Fruit fly (Drosophila melanogaster) whole organism, embryonic: ENCODE data around the gene Fbxl7.
A peak's percentile ranks its signal among the peaks of the same experiment; 100 is the strongest.

ENCODE experiments used
- ATbp ChIP-seq: fragments of 200-800 bp; sonication (Bioruptor generic); optimal IDR thresholded peaks from 2 replicates; lab custom pipeline; 2017; ENCODE audit warnings: missing biosample characterization, mild to moderate bottlenecking, missing genetic modification characterization, missing genetic modification reagents
- Adf1 ChIP-seq: fragments of 200-800 bp; sonication (Bioruptor generic); IDR thresholded peaks from 2 replicates; pipeline ENCODE4 v1.3.6; 2022; ENCODE audit warnings: missing biosample characterization, missing genetic modification characterization
- Bgb ChIP-seq: fragments of 200-800 bp; sonication (Bioruptor generic); IDR thresholded peaks from 2 replicates; pipeline ENCODE4 v1.3.6; 2022; ENCODE audit warnings: missing biosample characterization, missing genetic modification characterization; ENCODE audit not compliant: partially characterized antibody
- CG10321 ChIP-seq: fragments of 200-800 bp; sonication (Bioruptor generic); IDR thresholded peaks from 2 replicates; pipeline ENCODE4 v1.3.6; 2022; ENCODE audit warnings: missing biosample characterization, missing genetic modification characterization
- CG12104 ChIP-seq: fragments of 200-800 bp; sonication (Bioruptor generic); optimal IDR thresholded peaks from 3 replicates; lab custom pipeline; 2016; ENCODE audit warnings: missing biosample characterization, missing genetic modification characterization
- CG12659 ChIP-seq: fragments of 200-800 bp; sonication (Bioruptor generic); optimal IDR thresholded peaks from 3 replicates; lab custom pipeline; 2017; ENCODE audit warnings: mild to moderate bottlenecking, missing biosample characterization, missing genetic modification reagents, missing genetic modification characterization
- CG15479 ChIP-seq: fragments of 200-800 bp; sonication (Bioruptor generic); optimal IDR thresholded peaks from 3 replicates; lab custom pipeline; 2019; ENCODE audit warnings: missing biosample characterization, mild to moderate bottlenecking, missing genetic modification characterization, moderate library complexity
- CG1602 ChIP-seq: fragments of 200-800 bp; sonication (Bioruptor generic); optimal IDR thresholded peaks from 3 replicates; lab custom pipeline; 2016; ENCODE audit warnings: missing biosample characterization, missing genetic modification characterization
- CG18599 ChIP-seq: fragments of 200-800 bp; sonication (Bioruptor generic); optimal IDR thresholded peaks from 3 replicates; lab custom pipeline; 2017; ENCODE audit warnings: missing biosample characterization, missing genetic modification characterization, mild to moderate bottlenecking, moderate library complexity, missing genetic modification reagents
- CG2120 ChIP-seq: fragments of 200-800 bp; sonication (Bioruptor generic); optimal IDR thresholded peaks from 3 replicates; lab custom pipeline; 2016; ENCODE audit warnings: missing biosample characterization, missing genetic modification characterization
- CG32532 ChIP-seq: fragments of 200-800 bp; sonication (Bioruptor generic); IDR thresholded peaks from 2 replicates; pipeline ENCODE4 v1.3.6; 2022; ENCODE audit warnings: missing biosample characterization, missing genetic modification characterization
- CG32772 ChIP-seq: fragments of 200-800 bp; sonication (Bioruptor generic); IDR thresholded peaks from 2 replicates; pipeline ENCODE4 v1.3.6; 2022; ENCODE audit warnings: missing biosample characterization, missing genetic modification characterization
- CG33557 ChIP-seq: fragments of 200-800 bp; sonication (Bioruptor generic); optimal IDR thresholded peaks from 2 replicates; lab custom pipeline; 2019; ENCODE audit warnings: missing biosample characterization, mild to moderate bottlenecking, missing genetic modification characterization, moderate library complexity
- CG34224 ChIP-seq: fragments of 200-800 bp; sonication (Bioruptor generic); IDR thresholded peaks from 3 replicates; pipeline ENCODE4 v1.3.6; 2022; ENCODE audit warnings: missing biosample characterization, missing genetic modification characterization; ENCODE audit not compliant: partially characterized antibody
- CG3838 ChIP-seq: fragments of 200-800 bp; sonication (Bioruptor generic); optimal IDR thresholded peaks from 3 replicates; lab custom pipeline; 2016; ENCODE audit warnings: missing biosample characterization, missing genetic modification characterization
- CG4282 ChIP-seq: fragments of 200-800 bp; sonication (Bioruptor generic); optimal IDR thresholded peaks from 2 replicates; lab custom pipeline; 2016; ENCODE audit warnings: missing biosample characterization, missing genetic modification characterization
- CG43689 ChIP-seq: fragments of 200-800 bp; sonication (Bioruptor generic); IDR thresholded peaks from 2 replicates; pipeline ENCODE4 v1.3.6; 2022; ENCODE audit warnings: missing biosample characterization, missing genetic modification characterization
- CG4404 ChIP-seq: fragments of 200-800 bp; sonication (Bioruptor generic); IDR thresholded peaks from 2 replicates; pipeline ENCODE4 v1.3.6; 2022; ENCODE audit warnings: missing biosample characterization, missing genetic modification characterization
- CG4707 ChIP-seq: fragments of 200-800 bp; sonication (Bioruptor generic); optimal IDR thresholded peaks from 2 replicates; lab custom pipeline; 2018; ENCODE audit warnings: missing biosample characterization, mild to moderate bottlenecking, missing genetic modification characterization, moderate library complexity
- CG7987 ChIP-seq: fragments of 200-800 bp; sonication (Bioruptor generic); optimal IDR thresholded peaks from 2 replicates; lab custom pipeline; 2018; ENCODE audit warnings: missing biosample characterization, mild to moderate bottlenecking, missing genetic modification characterization, moderate library complexity
- CG9932 ChIP-seq: fragments of 200-800 bp; sonication (Bioruptor generic); IDR thresholded peaks from 2 replicates; pipeline ENCODE4 v1.3.6; 2022; ENCODE audit warnings: missing biosample characterization, missing genetic modification characterization
- D19A ChIP-seq: fragments of 200-800 bp; optimal IDR thresholded peaks from 3 replicates; lab custom pipeline; 2019; ENCODE audit warnings: missing biosample characterization, mild to moderate bottlenecking, missing genetic modification characterization, moderate library complexity
- Dek ChIP-seq: fragments of 200-800 bp; sonication (Bioruptor generic); optimal IDR thresholded peaks from 3 replicates; lab custom pipeline; 2019; ENCODE audit warnings: missing biosample characterization, mild to moderate bottlenecking, missing genetic modification characterization, moderate library complexity
- Fer1 ChIP-seq: fragments of 200-800 bp; sonication (Bioruptor generic); optimal IDR thresholded peaks from 2 replicates; lab custom pipeline; 2017; ENCODE audit warnings: missing biosample characterization, mild to moderate bottlenecking, missing genetic modification characterization
- H2.0 ChIP-seq: fragments of 200-800 bp; sonication (Bioruptor generic); IDR thresholded peaks from 2 replicates; pipeline ENCODE4 v1.3.6; 2022; ENCODE audit warnings: missing biosample characterization, missing genetic modification characterization
- Hand ChIP-seq: fragments of 200-800 bp; sonication (Bioruptor generic); optimal IDR thresholded peaks from 2 replicates; lab custom pipeline; 2017; ENCODE audit warnings: mild to moderate bottlenecking, missing biosample characterization, missing genetic modification reagents, missing genetic modification characterization
- Hr39 ChIP-seq: fragments of >200 bp; optimal IDR thresholded peaks from 2 replicates; lab custom pipeline; 2017
- Hr78 ChIP-seq, 2 experiments: fragments of 200-800 bp in 1 of 2; fragments of >200 bp in 1 of 2; sonication (Bioruptor generic) in 1 of 2; optimal IDR thresholded peaks; 2 replicates each; lab custom pipeline; 2017 to 2019; ENCODE audit warnings: missing biosample characterization in 2 of 2, missing genetic modification characterization in 2 of 2, mild to moderate bottlenecking in 1 of 2, moderate library complexity in 1 of 2
- Hsf ChIP-seq: fragments of 200-800 bp; sonication (Bioruptor generic); optimal IDR thresholded peaks from 3 replicates; lab custom pipeline; 2016; ENCODE audit warnings: missing biosample characterization, missing genetic modification characterization
- Lhr ChIP-seq: fragments of 200-800 bp; sonication (Bioruptor generic); optimal IDR thresholded peaks from 3 replicates; lab custom pipeline; 2017; ENCODE audit warnings: mild to moderate bottlenecking, missing biosample characterization, missing genetic modification reagents, missing genetic modification characterization
- Mes4 ChIP-seq: fragments of 200-800 bp; sonication (Bioruptor generic); optimal IDR thresholded peaks from 2 replicates; lab custom pipeline; 2016; ENCODE audit warnings: missing biosample characterization, missing genetic modification characterization
- Side ChIP-seq: fragments of 200-800 bp; sonication (Bioruptor generic); optimal IDR thresholded peaks from 2 replicates; lab custom pipeline; 2016; ENCODE audit warnings: missing biosample characterization, missing genetic modification characterization
- Xbp1 ChIP-seq: fragments of 200-800 bp; sonication (Bioruptor generic); optimal IDR thresholded peaks from 3 replicates; lab custom pipeline; 2016; ENCODE audit warnings: missing biosample characterization, mild to moderate bottlenecking, missing genetic modification characterization
- Xrp1 ChIP-seq: fragments of 200-800 bp; sonication (Bioruptor generic); IDR thresholded peaks from 2 replicates; pipeline ENCODE4 v1.3.6; 2022; ENCODE audit warnings: missing biosample characterization, missing genetic modification characterization
- YL-1 ChIP-seq: fragments of 200-800 bp; sonication (Bioruptor generic); optimal IDR thresholded peaks from 3 replicates; lab custom pipeline; 2017; ENCODE audit warnings: missing biosample characterization, mild to moderate bottlenecking, missing genetic modification characterization
- aop ChIP-seq: fragments of 200-800 bp; sonication (Bioruptor generic); IDR thresholded peaks from 2 replicates; pipeline ENCODE4 v1.3.6; 2022; ENCODE audit warnings: missing biosample characterization, missing genetic modification characterization
- ap ChIP-seq: fragments of 200-800 bp; sonication (Bioruptor generic); IDR thresholded peaks from 2 replicates; pipeline ENCODE4 v1.3.6; 2022; ENCODE audit warnings: missing biosample characterization, missing genetic modification characterization
- ara ChIP-seq: fragments of 200-800 bp; sonication (Bioruptor generic); IDR thresholded peaks from 2 replicates; pipeline ENCODE4 v1.3.6; 2022; ENCODE audit warnings: missing biosample characterization, missing genetic modification characterization
- crc ChIP-seq: fragments of 200-800 bp; sonication (Bioruptor generic); optimal IDR thresholded peaks from 2 replicates; lab custom pipeline; 2016; ENCODE audit warnings: missing biosample characterization, missing genetic modification characterization
- disco-r ChIP-seq: fragments of 200-800 bp; sonication (Bioruptor generic); optimal IDR thresholded peaks from 2 replicates; lab custom pipeline; 2016; ENCODE audit warnings: missing biosample characterization, missing genetic modification characterization
- eyg ChIP-seq: fragments of 200-800 bp; sonication (Bioruptor generic); optimal IDR thresholded peaks from 3 replicates; lab custom pipeline; 2016; ENCODE audit warnings: missing biosample characterization, missing genetic modification characterization
- grn ChIP-seq: fragments of 200-800 bp; sonication (Bioruptor generic); optimal IDR thresholded peaks from 3 replicates; lab custom pipeline; 2017; ENCODE audit warnings: missing biosample characterization, missing genetic modification characterization
- gsb ChIP-seq: fragments of 200-800 bp; sonication (Bioruptor generic); IDR thresholded peaks from 2 replicates; pipeline ENCODE4 v1.3.6; 2022; ENCODE audit warnings: missing biosample characterization, missing genetic modification characterization
- hbn ChIP-seq: fragments of 200-800 bp; sonication (Bioruptor generic); IDR thresholded peaks from 2 replicates; pipeline ENCODE4 v1.3.6; 2022; ENCODE audit warnings: missing biosample characterization, missing genetic modification characterization; ENCODE audit not compliant: partially characterized antibody
- jumu ChIP-seq: fragments of 200-800 bp; sonication (Bioruptor generic); optimal IDR thresholded peaks from 3 replicates; lab custom pipeline; 2016; ENCODE audit warnings: missing biosample characterization, missing genetic modification characterization
- kah ChIP-seq: fragments of 200-800 bp; sonication (Bioruptor generic); optimal IDR thresholded peaks from 2 replicates; lab custom pipeline; 2018; ENCODE audit warnings: missing biosample characterization, mild to moderate bottlenecking, missing genetic modification characterization
- ranshi ChIP-seq: fragments of 200-800 bp; sonication (Bioruptor generic); IDR thresholded peaks from 2 replicates; pipeline ENCODE4 v1.3.6; 2022; ENCODE audit warnings: missing biosample characterization, missing genetic modification characterization
- row ChIP-seq: fragments of 200-800 bp; sonication (Bioruptor generic); IDR thresholded peaks from 3 replicates; pipeline ENCODE4 v1.3.6; 2022; ENCODE audit warnings: missing biosample characterization, missing genetic modification characterization
- sc ChIP-seq, 3 experiments: fragments of >200 bp in 2 of 3; fragments of 200-800 bp in 1 of 3; sonication (Bioruptor generic) in 1 of 3; optimal IDR thresholded peaks; 2 replicates in 2 of 3; 3 replicates in 1 of 3; lab custom pipeline; 2017; ENCODE audit warnings: mild to moderate bottlenecking in 1 of 3, missing biosample characterization in 1 of 3, missing genetic modification characterization in 1 of 3, missing genetic modification reagents in 1 of 3
- tll ChIP-seq, 2 experiments: fragments of 200-800 bp in 1 of 2; fragments of >200 bp in 1 of 2; sonication (Bioruptor generic) in 1 of 2; optimal IDR thresholded peaks; 2 replicates each; lab custom pipeline; 2017 to 2019; ENCODE audit warnings: missing biosample characterization in 2 of 2, missing genetic modification characterization in 2 of 2, mild to moderate bottlenecking in 1 of 2, moderate library complexity in 1 of 2
- ttk ChIP-seq: fragments of 200-800 bp; sonication (Bioruptor generic); IDR thresholded peaks from 2 replicates; pipeline ENCODE4 v2.1.2; 2022; ENCODE audit warnings: missing biosample characterization, missing genetic modification characterization

The Fbxl7 gene

dm6 chr3R:15920751-15921156 is at the start of gene Fbxl7 (continued):
- TF ChIP-seq Bgb (GFP tag; lab: Robert Waterston, UW) = peak; percentile 46; the same call in 1 of the 2 replicates
- TF ChIP-seq Xbp1 (GFP tag; lab: Kevin White, UChicago) = peak; percentile 49
- TF ChIP-seq crc (GFP tag; lab: Kevin White, UChicago) = no peak
- no peak; the same call in 2 of the 3 replicates for TF ChIP-seq row
- TF ChIP-seq CG4707 (GFP tag; lab: Kevin White, UChicago) = no peak
- TF ChIP-seq CG18599 = no peak
- TF ChIP-seq Xrp1 = 0 out of 2 replicates have a peak, but pooled peaks have one; percentile 17
- TF ChIP-seq ara = peak; percentile 29; the same call in 1 of the 2 replicates
- no peak for TF ChIP-seq CG32772
- no peak for TF ChIP-seq ATbp (GFP tag; lab: Kevin White, UChicago)
- TF ChIP-seq CG12104 = no peak
- no peak for TF ChIP-seq Dek (tag; lab: Kevin White, UChicago)
- TF ChIP-seq Adf1 = peak; percentile 24; the same call in 1 of the 2 replicates
- no peak for TF ChIP-seq CG3838 (GFP tag; lab: Kevin White, UChicago)
- TF ChIP-seq ap (GFP tag; lab: Robert Waterston, UW) = no peak
- TF ChIP-seq CG12659 (GFP tag; lab: Kevin White, UChicago) = no peak
- TF ChIP-seq CG43689 (GFP tag; lab: Robert Waterston, UW) = no peak
- TF ChIP-seq CG4282 (GFP tag; lab: Kevin White, UChicago) = no peak
- no peak for TF ChIP-seq kah (GFP tag; lab: Kevin White, UChicago)
- TF ChIP-seq Hand = no peak
- no peak for TF ChIP-seq CG10321 (GFP tag; lab: Robert Waterston, UW)
- TF ChIP-seq Hr39 (lab: Kevin White, UChicago) = no peak
- no peak for TF ChIP-seq jumu (GFP tag; lab: Kevin White, UChicago)
- no peak for TF ChIP-seq CG9932 (GFP tag; lab: Robert Waterston, UW)
- TF ChIP-seq YL-1 (GFP tag; lab: Kevin White, UChicago) = no peak
- no peak for TF ChIP-seq Hr78 (GFP tag; optimal IDR thresholded peaks at IDR 0.05; lab: Kevin White, UChicago)
- 0 out of 2 replicates have a peak, but pooled peaks have one; percentile 7 for TF ChIP-seq H2.0
- TF ChIP-seq gsb (GFP tag; lab: Robert Waterston, UW) = no peak
- peak; percentile 60 for TF ChIP-seq Side
- peak in 1 of 2 experiments; percentile 89 for TF ChIP-seq tll (GFP tag; optimal IDR thresholded peaks at IDR 0.05; lab: Kevin White, UChicago)
- no peak for TF ChIP-seq CG1602
- no peak for TF ChIP-seq D19A (tag; lab: Kevin White, UChicago)
- TF ChIP-seq eyg (GFP tag; lab: Kevin White, UChicago) = no peak
- no peak; the same call in 1 of the 2 replicates for TF ChIP-seq hbn (GFP tag; lab: Robert Waterston, UW)
- peak; percentile 92 for TF ChIP-seq CG15479 (GFP tag; lab: Kevin White, UChicago)
- TF ChIP-seq Mes4 = no peak
- TF ChIP-seq CG4404 (GFP tag; lab: Robert Waterston, UW) = no peak
- no peak for TF ChIP-seq grn
- TF ChIP-seq ranshi (GFP tag; lab: Robert Waterston, UW) = no peak
- no peak for TF ChIP-seq Fer1 (GFP tag; lab: Kevin White, UChicago)
- no peak for TF ChIP-seq disco-r (GFP tag; lab: Kevin White, UChicago)
- TF ChIP-seq CG32532 (GFP tag; lab: Robert Waterston, UW) = 0 out of 2 replicates have a peak, but pooled peaks have one; percentile 26
- TF ChIP-seq Lhr (GFP tag; lab: Kevin White, UChicago) = no peak
- TF ChIP-seq CG33557 (GFP tag; lab: Kevin White, UChicago) = no peak
- TF ChIP-seq Hsf (GFP tag; lab: Kevin White, UChicago) = no peak
- no peak for TF ChIP-seq aop (GFP tag; lab: Robert Waterston, UW)
- TF ChIP-seq sc (optimal IDR thresholded peaks at IDR 0.05; lab: Kevin White, UChicago) = no peak
- no peak for TF ChIP-seq sc (GFP tag; optimal IDR thresholded peaks at IDR 0.05; lab: Kevin White, UChicago)
- no peak for TF ChIP-seq ttk
- peak; percentile 14 for TF ChIP-seq CG7987 (GFP tag; lab: Kevin White, UChicago)
- no peak for TF ChIP-seq CG2120 (GFP tag; lab: Kevin White, UChicago)
- TF ChIP-seq CG34224 (GFP tag; lab: Robert Waterston, UW) = no peak
